Worm (Caenorhabditis elegans) whole organism, L1 larva: ENCODE results near the gene attf-3.
A peak's percentile ranks its signal among the peaks of the same experiment; 100 is the strongest.

Experiments
- C16A3.4 ChIP-seq: fragments of 150-350 bp; optimal IDR thresholded peaks from 2 replicates; lab custom pipeline; 2014; ENCODE audit warnings: missing biosample characterization, missing genetic modification characterization
- Y116A8C.19 ChIP-seq: sonication (generic microtip); optimal IDR thresholded peaks from 2 replicates; lab custom pipeline; 2016; ENCODE audit warnings: missing compliant biosample characterization, missing genetic modification characterization, borderline replicate concordance
- alr-1 ChIP-seq: fragments of 200-800 bp; sonication (Bioruptor generic); optimal IDR thresholded peaks from 2 replicates; lab custom pipeline; 2018; ENCODE audit warnings: borderline replicate concordance, mild to moderate bottlenecking, missing genetic modification characterization, missing compliant biosample characterization
- aly-2 ChIP-seq: fragments of 150-350 bp; optimal IDR thresholded peaks from 2 replicates; lab custom pipeline; 2014; ENCODE audit warnings: missing biosample characterization, missing genetic modification characterization
- ama-1 ChIP-seq: fragments of 150-350 bp; optimal IDR thresholded peaks from 2 replicates; lab custom pipeline; 2014
- blmp-1 ChIP-seq: fragments of 150-350 bp; optimal IDR thresholded peaks from 2 replicates; lab custom pipeline; 2014; ENCODE audit warnings: missing biosample characterization, missing genetic modification characterization
- ceh-63 ChIP-seq: fragments of 200-800 bp; sonication (Bioruptor generic); optimal IDR thresholded peaks from 2 replicates; lab custom pipeline; 2018; ENCODE audit warnings: mild to moderate bottlenecking, missing genetic modification characterization, missing compliant biosample characterization
- ceh-8 ChIP-seq: fragments of 200-800 bp; sonication (Bioruptor generic); optimal IDR thresholded peaks from 2 replicates; lab custom pipeline; 2018; ENCODE audit warnings: mild to moderate bottlenecking, missing genetic modification characterization, moderate library complexity, missing compliant biosample characterization
- ces-1 ChIP-seq: fragments of 150-350 bp; optimal IDR thresholded peaks from 2 replicates; lab custom pipeline; 2014; ENCODE audit warnings: missing biosample characterization, missing genetic modification reagents, missing genetic modification characterization
- dpl-1 ChIP-seq, 3 experiments: fragments of 150-350 bp in 2 of 3; sonication (generic microtip) in 1 of 3; optimal IDR thresholded peaks; 2 replicates each; lab custom pipeline; 2014 to 2017; ENCODE audit warnings: missing biosample characterization in 3 of 3, missing genetic modification characterization in 3 of 3, missing genetic modification reagents in 3 of 3
- egl-13 ChIP-seq: sonication (generic microtip); optimal IDR thresholded peaks from 2 replicates; lab custom pipeline; 2016; ENCODE audit warnings: missing genotype, missing genetic modification reagents, missing genetic modification characterization, missing compliant biosample characterization
- egl-27 ChIP-seq, 2 experiments: fragments of 150-350 bp in 1 of 2; sonication (generic microtip); optimal IDR thresholded peaks; 3 replicates each; lab custom pipeline; 2017 to 2018; ENCODE audit warnings: missing biosample characterization in 2 of 2, missing genetic modification characterization in 2 of 2, missing genetic modification reagents in 2 of 2
- elt-2 ChIP-seq: sonication (generic microtip); optimal IDR thresholded peaks from 2 replicates; lab custom pipeline; 2016; ENCODE audit warnings: missing genetic modification characterization, mild to moderate bottlenecking, inconsistent platforms, missing compliant biosample characterization, missing genetic modification reagents
- elt-3 ChIP-seq, 6 experiments: fragments of 150-350 bp in 1 of 6; sonication (generic microtip); optimal IDR thresholded peaks; 2 replicates each; lab custom pipeline; 2017 to 2018; ENCODE audit warnings: missing biosample characterization in 6 of 6, missing genetic modification characterization in 6 of 6, inconsistent platforms in 1 of 6
- ets-5 ChIP-seq: fragments of 200-800 bp; sonication (Bioruptor generic); IDR thresholded peaks from 2 replicates; pipeline ENCODE4 v1.3.6; 2022; ENCODE audit warnings: missing genetic modification characterization, missing compliant biosample characterization
- fkh-8 ChIP-seq: sonication (generic microtip); optimal IDR thresholded peaks from 2 replicates; lab custom pipeline; 2016; ENCODE audit warnings: mild to moderate bottlenecking, missing genetic modification characterization, missing compliant biosample characterization
- fos-1 ChIP-seq: fragments of 150-350 bp; optimal IDR thresholded peaks from 2 replicates; lab custom pipeline; 2014; ENCODE audit warnings: missing biosample characterization, missing genetic modification characterization
- grh-1 ChIP-seq: fragments of 200-800 bp; sonication (Bioruptor generic); IDR thresholded peaks from 2 replicates; pipeline ENCODE4 v1.3.6; 2022; ENCODE audit warnings: missing genetic modification reagents, missing genetic modification characterization, missing compliant biosample characterization
- hlh-4 ChIP-seq: sonication (generic microtip); optimal IDR thresholded peaks from 2 replicates; lab custom pipeline; 2016; ENCODE audit warnings: mild to moderate bottlenecking, missing genetic modification characterization, missing compliant biosample characterization
- irx-1 ChIP-seq: sonication (generic microtip); optimal IDR thresholded peaks from 2 replicates; lab custom pipeline; 2016; ENCODE audit warnings: missing genetic modification characterization, missing compliant biosample characterization
- lin-13 ChIP-seq: fragments of 150-350 bp; optimal IDR thresholded peaks from 2 replicates; lab custom pipeline; 2014; ENCODE audit warnings: missing biosample characterization, missing genetic modification reagents, missing genetic modification characterization
- lin-15B ChIP-seq: fragments of 150-350 bp; sonication (generic microtip); optimal IDR thresholded peaks from 3 replicates; lab custom pipeline; 2014; ENCODE audit warnings: missing biosample characterization, missing genetic modification characterization
- lin-35 ChIP-seq, 2 experiments: fragments of 150-350 bp; optimal IDR thresholded peaks; 2 replicates each; lab custom pipeline; 2014; ENCODE audit warnings: missing biosample characterization in 2 of 2, missing genetic modification characterization in 2 of 2, missing genetic modification reagents in 2 of 2
- lin-39 ChIP-seq: fragments of 150-350 bp; optimal IDR thresholded peaks from 2 replicates; lab custom pipeline; 2014; ENCODE audit warnings: missing biosample characterization, missing genetic modification reagents, missing genetic modification characterization
- lsy-2 ChIP-seq, 2 experiments: fragments of 150-350 bp; optimal IDR thresholded peaks; 2 replicates each; lab custom pipeline; 2014; ENCODE audit warnings: missing biosample characterization in 2 of 2, missing genetic modification characterization in 2 of 2
- mab-9 ChIP-seq: fragments of 200-800 bp; sonication (Bioruptor generic); IDR thresholded peaks from 2 replicates; pipeline ENCODE4 v1.3.6; 2022; ENCODE audit warnings: missing genetic modification reagents, missing genetic modification characterization, missing compliant biosample characterization
- mdl-1 ChIP-seq, 2 experiments: fragments of 150-350 bp; optimal IDR thresholded peaks; 2 replicates each; lab custom pipeline; 2014 to 2017; ENCODE audit warnings: missing biosample characterization in 2 of 2, missing genetic modification characterization in 2 of 2, inconsistent platforms in 1 of 2
- mef-2 ChIP-seq: fragments of 150-350 bp; optimal IDR thresholded peaks from 2 replicates; lab custom pipeline; 2014; ENCODE audit warnings: missing biosample characterization, missing genetic modification characterization
- mep-1 ChIP-seq: fragments of 150-350 bp; optimal IDR thresholded peaks from 2 replicates; lab custom pipeline; 2014; ENCODE audit warnings: missing biosample characterization, missing genetic modification characterization
- nhr-11 ChIP-seq: fragments of 150-350 bp; optimal IDR thresholded peaks from 2 replicates; lab custom pipeline; 2014; ENCODE audit warnings: missing biosample characterization, missing genetic modification characterization
- nhr-12 ChIP-seq: sonication (generic microtip); optimal IDR thresholded peaks from 2 replicates; lab custom pipeline; 2017; ENCODE audit warnings: missing biosample characterization, missing genetic modification characterization
- nhr-20 ChIP-seq: sonication (generic microtip); optimal IDR thresholded peaks from 2 replicates; lab custom pipeline; 2016; ENCODE audit warnings: mild to moderate bottlenecking, missing genetic modification characterization, missing compliant biosample characterization
- nhr-47 ChIP-seq: sonication (generic microtip); optimal IDR thresholded peaks from 2 replicates; lab custom pipeline; 2016; ENCODE audit warnings: mild to moderate bottlenecking, missing genetic modification characterization, moderate library complexity, missing compliant biosample characterization
- nhr-84 ChIP-seq: sonication (generic microtip); optimal IDR thresholded peaks from 2 replicates; lab custom pipeline; 2017; ENCODE audit warnings: missing biosample characterization, missing genetic modification characterization
- nhr-85 ChIP-seq: sonication (generic microtip); peaks from one replicate; lab custom pipeline; 2016; ENCODE audit warnings: missing genetic modification characterization, inconsistent platforms, missing compliant biosample characterization
- nhr-90 ChIP-seq: sonication (generic microtip); optimal IDR thresholded peaks from 2 replicates; lab custom pipeline; 2016; ENCODE audit warnings: mild to moderate bottlenecking, missing genetic modification characterization, missing compliant biosample characterization; ENCODE audit not compliant: poor library complexity
- pax-3 ChIP-seq: fragments of 200-800 bp; sonication (Bioruptor generic); optimal IDR thresholded peaks from 2 replicates; lab custom pipeline; 2018; ENCODE audit warnings: mild to moderate bottlenecking, missing genetic modification characterization, moderate library complexity, missing compliant biosample characterization
- pqm-1 ChIP-seq: sonication (generic microtip); optimal IDR thresholded peaks from 3 replicates; lab custom pipeline; 2017; ENCODE audit warnings: missing biosample characterization, missing genetic modification characterization
- rnt-1 ChIP-seq: sonication (generic microtip); optimal IDR thresholded peaks from 2 replicates; lab custom pipeline; 2016; ENCODE audit warnings: mild to moderate bottlenecking, missing genetic modification characterization, moderate library complexity, missing compliant biosample characterization
- skn-1 ChIP-seq: fragments of 150-350 bp; optimal IDR thresholded peaks from 2 replicates; lab custom pipeline; 2014; ENCODE audit warnings: missing biosample characterization, missing genetic modification characterization
- snpc-4 ChIP-seq: fragments of 150-350 bp; optimal IDR thresholded peaks from 2 replicates; lab custom pipeline; 2014; ENCODE audit warnings: missing biosample characterization, missing genetic modification characterization
- snu-23 ChIP-seq: sonication (generic microtip); optimal IDR thresholded peaks from 2 replicates; lab custom pipeline; 2016; ENCODE audit warnings: missing genetic modification characterization, missing compliant biosample characterization
- sox-4 ChIP-seq: sonication (generic microtip); optimal IDR thresholded peaks from 2 replicates; lab custom pipeline; 2016; ENCODE audit warnings: missing genetic modification characterization, missing compliant biosample characterization
- sup-37 ChIP-seq: fragments of 200-800 bp; sonication (Bioruptor generic); optimal IDR thresholded peaks from 2 replicates; lab custom pipeline; 2018; ENCODE audit warnings: mild to moderate bottlenecking, missing genetic modification characterization, missing compliant biosample characterization
- tbx-2 ChIP-seq: sonication (generic microtip); optimal IDR thresholded peaks from 2 replicates; lab custom pipeline; 2016; ENCODE audit warnings: missing genetic modification characterization, missing compliant biosample characterization
- unc-62 ChIP-seq: fragments of 150-350 bp; optimal IDR thresholded peaks from 2 replicates; lab custom pipeline; 2014; ENCODE audit warnings: missing biosample characterization, missing genetic modification reagents, missing genetic modification characterization
- unc-98 ChIP-seq: fragments of 200-800 bp; sonication (Bioruptor generic); IDR thresholded peaks from 2 replicates; pipeline ENCODE4 v1.3.6; 2022; ENCODE audit warnings: missing genetic modification characterization, missing compliant biosample characterization
- xbp-1 ChIP-seq: sonication (generic microtip); optimal IDR thresholded peaks from 2 replicates; lab custom pipeline; 2016; ENCODE audit warnings: missing genetic modification characterization, missing compliant biosample characterization
- zag-1 ChIP-seq: fragments of 150-350 bp; optimal IDR thresholded peaks from 2 replicates; lab custom pipeline; 2014; ENCODE audit warnings: missing biosample characterization, missing genetic modification characterization
- zip-4 ChIP-seq: fragments of 200-800 bp; sonication (Bioruptor generic); optimal IDR thresholded peaks from 2 replicates; lab custom pipeline; 2018; ENCODE audit warnings: mild to moderate bottlenecking, missing genetic modification characterization, moderate library complexity, missing compliant biosample characterization

The attf-3 gene

ce11 chrIII:96196-96595 is 10.0 kb upstream of the attf-3 start (continued):
- TF ChIP-seq xbp-1 (tag; lab: Kevin White, UChicago) (peak; percentile 4), unc-98 (GFP tag; lab: Robert Waterston, UW) (no peak), ets-5 (GFP tag; lab: Robert Waterston, UW) (no peak), ama-1 (lab: Kevin White, UChicago) (no peak), aly-2 (tag; lab: Kevin White, UChicago) (no peak), fkh-8 (tag; lab: Kevin White, UChicago) (no peak), snpc-4 (no peak), zip-4 (GFP tag; lab: Kevin White, UChicago) (no peak), zag-1 (tag; lab: Kevin White, UChicago) (no peak), nhr-20 (tag; lab: Kevin White, UChicago) (peak; percentile 7), egl-13 (tag; lab: Kevin White, UChicago) (no peak), nhr-12 (tag; lab: Kevin White, UChicago) (no peak), ces-1 (GFP tag; lab: Kevin White, UChicago) (no peak), elt-2 (tag; lab: Kevin White, UChicago) (no peak), egl-27 (tag; optimal IDR thresholded peaks at IDR 0.05; lab: Kevin White, UChicago) (no peak), mab-9 (GFP tag; lab: Robert Waterston, UW) (no peak), dpl-1 (GFP tag; optimal IDR thresholded peaks at IDR 0.05; lab: Kevin White, UChicago) (peak in 1 of 3 experiments; percentile 15), nhr-47 (peak; percentile 52), Y116A8C.19 (tag; lab: Kevin White, UChicago) (no peak), lsy-2 (tag; optimal IDR thresholded peaks at IDR 0.05; lab: Kevin White, UChicago) (peak; percentile 48 to 49), ceh-8 (GFP tag; lab: Kevin White, UChicago) (no peak), sup-37 (no peak), snu-23 (GFP tag; lab: Kevin White, UChicago) (peak; percentile 72), alr-1 (tag; lab: Kevin White, UChicago) (no peak), mef-2 (tag; lab: Kevin White, UChicago) (no peak), lin-35 (GFP tag; optimal IDR thresholded peaks at IDR 0.05; lab: Kevin White, UChicago) (peak; percentile 19 to 30), lin-15B (no peak), C16A3.4 (tag; lab: Kevin White, UChicago) (no peak), mdl-1 (tag; optimal IDR thresholded peaks at IDR 0.05; lab: Kevin White, UChicago) (no peak), fos-1 (no peak), ceh-63 (GFP tag; lab: Kevin White, UChicago) (no peak), rnt-1 (tag; lab: Kevin White, UChicago) (peak; percentile 87), lin-13 (GFP tag; lab: Kevin White, UChicago) (peak; percentile 14), lin-39 (tag; lab: Kevin White, UChicago) (peak; percentile 48), pax-3 (tag; lab: Kevin White, UChicago) (no peak), hlh-4 (no peak), nhr-11 (peak; percentile 10), elt-3 (tag; optimal IDR thresholded peaks at IDR 0.05; lab: Kevin White, UChicago) (no peak), nhr-84 (tag; lab: Kevin White, UChicago) (no peak), pqm-1 (no peak), irx-1 (no peak), sox-4 (tag; lab: Kevin White, UChicago) (no peak), skn-1 (tag; lab: Kevin White, UChicago) (no peak), nhr-90 (tag; lab: Kevin White, UChicago) (no peak), mep-1 (tag; lab: Kevin White, UChicago) (peak; percentile 11), tbx-2 (tag; lab: Kevin White, UChicago) (peak; percentile 62), blmp-1 (tag; lab: Kevin White, UChicago) (peak; percentile 18), unc-62 (GFP tag; lab: Kevin White, UChicago) (no peak), nhr-85 (no peak), grh-1 (GFP tag; lab: Robert Waterston, UW) (no peak)
